Fruit fly (Drosophila melanogaster): ENCODE results near the gene CG42810.

The CG42810 gene

dm6 chr2L:13434795-13435634, 24.5 kb upstream of the CG42810 start, which contains the start of gene Tehao:
TSS of gene Tehao (plus strand) at chr2L:13435622.
- peak; percentile 28 for TF ChIP-seq fru (GFP tag; optimal IDR thresholded peaks at IDR 0.05)
- TF ChIP-seq foxo (GFP tag; optimal IDR thresholded peaks at IDR 0.05), result peak in 1 of 2 experiments; percentile 13
- TF ChIP-seq woc (GFP tag; optimal IDR thresholded peaks at IDR 0.05), result no peak
- TF ChIP-seq OdsH (GFP tag; optimal IDR thresholded peaks at IDR 0.05), result peak; percentile 7
- no peak for TF ChIP-seq CG9705 (GFP tag; optimal IDR thresholded peaks at IDR 0.05)
- no peak for TF ChIP-seq br (GFP tag; optimal IDR thresholded peaks at IDR 0.05)
- TF ChIP-seq N (GFP tag; optimal IDR thresholded peaks at IDR 0.05), result no peak
- no peak for TF ChIP-seq Myc (optimal IDR thresholded peaks at IDR 0.05)
- TF ChIP-seq sage (GFP tag; optimal IDR thresholded peaks at IDR 0.05), result no peak
- TF ChIP-seq Hnf4 (GFP tag; optimal IDR thresholded peaks at IDR 0.05), result no peak
- no peak for TF ChIP-seq rgr (GFP tag; optimal IDR thresholded peaks at IDR 0.05)
- TF ChIP-seq h (GFP tag; optimal IDR thresholded peaks at IDR 0.05), result peak; percentile 21
- no peak for TF ChIP-seq jim (GFP tag; optimal IDR thresholded peaks at IDR 0.05)
- no peak for TF ChIP-seq psq (GFP tag; optimal IDR thresholded peaks at IDR 0.05)
- TF ChIP-seq usp (GFP tag; optimal IDR thresholded peaks at IDR 0.05), result no peak
- no peak for TF ChIP-seq Jra (GFP tag; optimal IDR thresholded peaks at IDR 0.05)
- no peak for TF ChIP-seq lola (GFP tag; optimal IDR thresholded peaks at IDR 0.05)
- TF ChIP-seq Dfd (GFP tag; optimal IDR thresholded peaks at IDR 0.05), result no peak
- TF ChIP-seq Dif (GFP tag; optimal IDR thresholded peaks at IDR 0.05; ENCODE audit: partially characterized antibody), result no peak
- TF ChIP-seq pan (optimal IDR thresholded peaks at IDR 0.05), result no peak
- TF ChIP-seq Vsx2 (GFP tag; optimal IDR thresholded peaks at IDR 0.05; ENCODE audit: partially characterized antibody), result no peak
- no peak for TF ChIP-seq Hr78 (GFP tag; optimal IDR thresholded peaks at IDR 0.05)
- TF ChIP-seq tai (GFP tag; optimal IDR thresholded peaks at IDR 0.05), result no peak
- TF ChIP-seq dsf (GFP tag; optimal IDR thresholded peaks at IDR 0.05; ENCODE audit: borderline replicate concordance), result no peak
- TF ChIP-seq Abd-B (GFP tag; optimal IDR thresholded peaks at IDR 0.05), result no peak
- TF ChIP-seq CrebA (GFP tag; optimal IDR thresholded peaks at IDR 0.05; ENCODE audit: borderline replicate concordance), result peak; percentile 52
- TF ChIP-seq Sp1 (GFP tag; optimal IDR thresholded peaks at IDR 0.05), result no peak
- TF ChIP-seq HLH106 (tag; optimal IDR thresholded peaks at IDR 0.05), result no peak

dm6 chr2L:13436791-13437190, 22.7 kb upstream of the CG42810 start:
- TF ChIP-seq Vsx2 (GFP tag; optimal IDR thresholded peaks at IDR 0.05; ENCODE audit: partially characterized antibody) (no peak), psq (GFP tag; optimal IDR thresholded peaks at IDR 0.05) (no peak), N (GFP tag; optimal IDR thresholded peaks at IDR 0.05) (no peak), Jra (GFP tag; optimal IDR thresholded peaks at IDR 0.05) (no peak), woc (GFP tag; optimal IDR thresholded peaks at IDR 0.05) (no peak), HLH106 (tag; optimal IDR thresholded peaks at IDR 0.05) (no peak), ey (GFP tag; optimal IDR thresholded peaks at IDR 0.05) (no peak), Rel (GFP tag; optimal IDR thresholded peaks at IDR 0.05) (no peak), Rel (tag; optimal IDR thresholded peaks at IDR 0.05) (peak; percentile 10), Dif (GFP tag; optimal IDR thresholded peaks at IDR 0.05; ENCODE audit: partially characterized antibody) (no peak), jim (GFP tag; optimal IDR thresholded peaks at IDR 0.05) (no peak), h (GFP tag; optimal IDR thresholded peaks at IDR 0.05) (peak; percentile 82), OdsH (GFP tag; optimal IDR thresholded peaks at IDR 0.05) (no peak), Sp1 (GFP tag; optimal IDR thresholded peaks at IDR 0.05) (no peak), Hr83 (GFP tag; optimal IDR thresholded peaks at IDR 0.05; ENCODE audit: poor library complexity, severe bottlenecking) (peak; percentile 28), Hnf4 (GFP tag; optimal IDR thresholded peaks at IDR 0.05) (no peak), sv (GFP tag; optimal IDR thresholded peaks at IDR 0.05) (no peak), dl (GFP tag; optimal IDR thresholded peaks at IDR 0.05; ENCODE audit: insufficient read depth in 1 of 2, partially characterized antibody in 2 of 2) (no peak), fru (GFP tag; optimal IDR thresholded peaks at IDR 0.05) (peak; percentile 44), CG32264 (GFP tag; optimal IDR thresholded peaks at IDR 0.05) (no peak), Mio (GFP tag; optimal IDR thresholded peaks at IDR 0.05) (no peak)

All from whole organism, wandering third instar larva.